Fruit fly (Drosophila melanogaster): ENCODE measurements around the gene CG43394.

CG43394 gene

DNA sequence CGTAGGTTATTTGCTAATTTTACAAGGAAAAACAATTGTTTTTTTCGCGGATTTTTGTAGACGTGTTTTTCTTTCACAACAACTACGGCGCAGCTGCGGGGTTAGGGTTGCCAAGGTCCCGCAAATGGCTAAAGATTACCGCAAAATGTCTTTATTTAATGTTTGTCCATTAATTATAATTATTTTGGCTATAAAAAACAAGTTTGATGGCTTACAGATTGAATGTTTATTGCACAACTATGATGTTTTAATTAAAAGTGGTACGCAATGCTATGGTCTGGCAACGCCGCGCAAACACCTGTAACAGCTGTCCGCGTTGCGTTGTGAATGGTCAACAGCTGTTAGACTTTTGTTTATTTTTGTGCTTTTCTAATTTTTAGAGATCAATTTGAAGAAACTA lies 11.1 kb downstream of the CG43394 start:
- TF ChIP-seq fru (GFP tag; optimal IDR thresholded peaks at IDR 0.05) (peak; percentile 61), sage (GFP tag; optimal IDR thresholded peaks at IDR 0.05) (no peak), CG9705 (GFP tag; optimal IDR thresholded peaks at IDR 0.05) (peak; percentile 41), lola (GFP tag; optimal IDR thresholded peaks at IDR 0.05) (no peak), Hnf4 (GFP tag; optimal IDR thresholded peaks at IDR 0.05) (peak; percentile 79), brk (GFP tag; optimal IDR thresholded peaks at IDR 0.05) (peak; percentile 57), Hr83 (GFP tag; optimal IDR thresholded peaks at IDR 0.05; ENCODE audit: poor library complexity, severe bottlenecking) (no peak), br (GFP tag; optimal IDR thresholded peaks at IDR 0.05) (peak; percentile 76), Abd-B (GFP tag; optimal IDR thresholded peaks at IDR 0.05) (no peak), Rel (GFP tag; optimal IDR thresholded peaks at IDR 0.05) (no peak), Rel (tag; optimal IDR thresholded peaks at IDR 0.05) (peak; percentile 83), Hr78 (GFP tag; optimal IDR thresholded peaks at IDR 0.05) (no peak), Jra (GFP tag; optimal IDR thresholded peaks at IDR 0.05) (peak; percentile 35), usp (GFP tag; optimal IDR thresholded peaks at IDR 0.05) (no peak), dsf (GFP tag; optimal IDR thresholded peaks at IDR 0.05; ENCODE audit: borderline replicate concordance) (no peak), pan (optimal IDR thresholded peaks at IDR 0.05) (no peak), ey (GFP tag; optimal IDR thresholded peaks at IDR 0.05) (peak; percentile 71), Dif (GFP tag; optimal IDR thresholded peaks at IDR 0.05; ENCODE audit: partially characterized antibody) (no peak), foxo (GFP tag; optimal IDR thresholded peaks at IDR 0.05) (peak; percentile 7 to 78), GATAd (GFP tag; optimal IDR thresholded peaks at IDR 0.05) (peak; percentile 20), Dfd (GFP tag; optimal IDR thresholded peaks at IDR 0.05) (no peak), psq (GFP tag; optimal IDR thresholded peaks at IDR 0.05) (peak; percentile 47), N (GFP tag; optimal IDR thresholded peaks at IDR 0.05) (no peak), woc (GFP tag; optimal IDR thresholded peaks at IDR 0.05) (peak; percentile 40), dmrt93B (GFP tag; optimal IDR thresholded peaks at IDR 0.05) (no peak), tai (GFP tag; optimal IDR thresholded peaks at IDR 0.05) (peak; percentile 68), OdsH (GFP tag; optimal IDR thresholded peaks at IDR 0.05) (peak; percentile 38), CG32264 (GFP tag; optimal IDR thresholded peaks at IDR 0.05) (no peak), Vsx2 (GFP tag; optimal IDR thresholded peaks at IDR 0.05; ENCODE audit: partially characterized antibody) (no peak), rgr (GFP tag; optimal IDR thresholded peaks at IDR 0.05) (peak; percentile 78), Mio (GFP tag; optimal IDR thresholded peaks at IDR 0.05) (no peak), h (GFP tag; optimal IDR thresholded peaks at IDR 0.05) (peak; percentile 82), dl (GFP tag; optimal IDR thresholded peaks at IDR 0.05; ENCODE audit: insufficient read depth in 1 of 2, partially characterized antibody in 2 of 2) (no peak), jim (GFP tag; optimal IDR thresholded peaks at IDR 0.05) (no peak), HLH106 (tag; optimal IDR thresholded peaks at IDR 0.05) (peak; percentile 74), CrebA (GFP tag; optimal IDR thresholded peaks at IDR 0.05; ENCODE audit: borderline replicate concordance) (no peak), sv (GFP tag; optimal IDR thresholded peaks at IDR 0.05) (peak; percentile 66), Myc (optimal IDR thresholded peaks at IDR 0.05) (no peak), Sp1 (GFP tag; optimal IDR thresholded peaks at IDR 0.05) (peak; percentile 52)

DNA sequence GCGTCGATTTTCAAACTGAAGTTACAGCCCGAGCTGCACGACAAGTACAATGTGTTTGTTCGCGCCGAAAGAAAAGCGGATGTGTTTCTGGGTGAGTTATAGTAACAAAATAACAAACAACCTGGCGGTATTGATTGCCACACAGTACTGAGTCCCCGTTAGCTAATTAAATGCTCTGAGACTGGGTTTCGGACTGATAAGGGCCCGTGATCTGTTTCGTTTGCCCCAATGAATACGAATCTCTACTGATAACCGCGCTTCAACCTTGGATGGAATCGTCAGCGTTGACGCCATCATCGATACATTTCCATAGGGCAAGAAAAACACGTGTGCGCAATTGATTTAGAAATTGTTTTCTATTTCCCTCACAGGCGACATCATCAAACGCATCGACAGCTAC lies 11.6 kb downstream of the CG43394 start:
- TF ChIP-seq Dfd (GFP tag; optimal IDR thresholded peaks at IDR 0.05) (no peak), usp (GFP tag; optimal IDR thresholded peaks at IDR 0.05) (no peak), rgr (GFP tag; optimal IDR thresholded peaks at IDR 0.05) (no peak), tai (GFP tag; optimal IDR thresholded peaks at IDR 0.05) (no peak), Rel (GFP tag; optimal IDR thresholded peaks at IDR 0.05) (no peak), Rel (tag; optimal IDR thresholded peaks at IDR 0.05) (peak; percentile 4), Myc (optimal IDR thresholded peaks at IDR 0.05) (no peak), CG9705 (GFP tag; optimal IDR thresholded peaks at IDR 0.05) (no peak), sage (GFP tag; optimal IDR thresholded peaks at IDR 0.05) (no peak)

DNA sequence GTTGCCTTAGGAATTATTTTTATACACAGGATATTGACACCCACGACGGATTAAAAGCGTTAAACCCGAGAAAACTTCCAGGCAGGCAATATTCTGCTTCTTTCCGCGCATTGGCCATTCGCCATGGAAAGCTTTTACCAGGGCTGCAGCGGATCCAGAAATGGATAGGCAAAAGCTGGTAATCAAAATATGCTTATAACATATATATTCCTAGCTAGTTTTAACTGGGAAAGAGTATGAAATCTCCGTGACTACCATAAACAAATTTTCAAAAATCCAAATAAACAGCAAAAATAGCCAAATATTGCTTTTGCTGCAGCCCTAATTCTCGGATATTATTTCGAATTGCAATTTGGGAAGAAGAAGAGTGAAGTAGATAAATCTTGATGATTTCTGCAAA lies 13.9 kb downstream of the CG43394 start, which contains the start of the genes PAPLA1 and Rbsn-5:
TSS of gene PAPLA1 (minus strand) at position 141 of the 400 bp plus-strand sequence.
TSS of gene Rbsn-5 (plus strand) at position 335 of the 400 bp plus-strand sequence.
- TF ChIP-seq Myc (optimal IDR thresholded peaks at IDR 0.05) (peak; percentile 71), Sp1 (GFP tag; optimal IDR thresholded peaks at IDR 0.05) (peak; percentile 93), N (GFP tag; optimal IDR thresholded peaks at IDR 0.05) (no peak), usp (GFP tag; optimal IDR thresholded peaks at IDR 0.05) (no peak), lola (GFP tag; optimal IDR thresholded peaks at IDR 0.05) (no peak), Dfd (GFP tag; optimal IDR thresholded peaks at IDR 0.05) (no peak), Abd-B (GFP tag; optimal IDR thresholded peaks at IDR 0.05) (no peak), CrebA (GFP tag; optimal IDR thresholded peaks at IDR 0.05; ENCODE audit: borderline replicate concordance) (no peak), CG32264 (GFP tag; optimal IDR thresholded peaks at IDR 0.05) (peak; percentile 84), Jra (GFP tag; optimal IDR thresholded peaks at IDR 0.05) (peak; percentile 96), Mio (GFP tag; optimal IDR thresholded peaks at IDR 0.05) (peak; percentile 52), br (GFP tag; optimal IDR thresholded peaks at IDR 0.05) (peak; percentile 96), Dif (GFP tag; optimal IDR thresholded peaks at IDR 0.05; ENCODE audit: partially characterized antibody) (no peak), OdsH (GFP tag; optimal IDR thresholded peaks at IDR 0.05) (peak; percentile 93), rgr (GFP tag; optimal IDR thresholded peaks at IDR 0.05) (peak; percentile 96), psq (GFP tag; optimal IDR thresholded peaks at IDR 0.05) (peak; percentile 86), dl (GFP tag; optimal IDR thresholded peaks at IDR 0.05; ENCODE audit: insufficient read depth in 1 of 2, partially characterized antibody in 2 of 2) (no peak), ey (GFP tag; optimal IDR thresholded peaks at IDR 0.05) (peak; percentile 95), CG9705 (GFP tag; optimal IDR thresholded peaks at IDR 0.05) (peak; percentile 94), Hnf4 (GFP tag; optimal IDR thresholded peaks at IDR 0.05) (peak; percentile 97), dmrt93B (GFP tag; optimal IDR thresholded peaks at IDR 0.05) (peak; percentile 84), woc (GFP tag; optimal IDR thresholded peaks at IDR 0.05) (peak; percentile 95), brk (GFP tag; optimal IDR thresholded peaks at IDR 0.05) (peak; percentile 93), sage (GFP tag; optimal IDR thresholded peaks at IDR 0.05) (no peak), sv (GFP tag; optimal IDR thresholded peaks at IDR 0.05) (peak; percentile 92), GATAd (GFP tag; optimal IDR thresholded peaks at IDR 0.05) (peak; percentile 83), Hr78 (GFP tag; optimal IDR thresholded peaks at IDR 0.05) (no peak), Vsx2 (GFP tag; optimal IDR thresholded peaks at IDR 0.05; ENCODE audit: partially characterized antibody) (no peak), fru (GFP tag; optimal IDR thresholded peaks at IDR 0.05) (peak; percentile 95), HLH106 (tag; optimal IDR thresholded peaks at IDR 0.05) (peak; percentile 96), Rel (GFP tag; optimal IDR thresholded peaks at IDR 0.05) (no peak), Rel (tag; optimal IDR thresholded peaks at IDR 0.05) (peak; percentile 81), jim (GFP tag; optimal IDR thresholded peaks at IDR 0.05) (no peak), foxo (GFP tag; optimal IDR thresholded peaks at IDR 0.05) (peak; percentile 51 to 97), tai (GFP tag; optimal IDR thresholded peaks at IDR 0.05) (peak; percentile 97), Hr83 (GFP tag; optimal IDR thresholded peaks at IDR 0.05; ENCODE audit: poor library complexity, severe bottlenecking) (peak; percentile 93), dsf (GFP tag; optimal IDR thresholded peaks at IDR 0.05; ENCODE audit: borderline replicate concordance) (peak; percentile 91)

Measured in whole organism, wandering third instar larva.